Worm (Caenorhabditis elegans) whole organism, mixed stage, embryonic: ENCODE data around the gene F56D6.6.

ENCODE experiments used
- M03D4.4 ChIP-seq: sonication (generic microtip); optimal IDR thresholded peaks from 2 replicates; lab custom pipeline; 2017; ENCODE audit warnings: mild to moderate bottlenecking, missing genetic modification characterization, missing compliant biosample characterization
- bed-3 ChIP-seq: fragments of 200-800 bp; sonication (Bioruptor generic); optimal IDR thresholded peaks from 3 replicates; lab custom pipeline; 2018; ENCODE audit warnings: mild to moderate bottlenecking, missing genetic modification characterization, moderate library complexity, missing compliant biosample characterization
- blmp-1 ChIP-seq: fragments of 150-350 bp; optimal IDR thresholded peaks from 2 replicates; lab custom pipeline; 2014; ENCODE audit warnings: missing biosample characterization, missing genetic modification characterization
- ceh-39 ChIP-seq: fragments of 150-350 bp; optimal IDR thresholded peaks from 2 replicates; lab custom pipeline; 2014; ENCODE audit warnings: missing biosample characterization, missing genetic modification characterization
- ceh-43 ChIP-seq: fragments of 200-800 bp; sonication (Bioruptor generic); optimal IDR thresholded peaks from 2 replicates; lab custom pipeline; 2018; ENCODE audit warnings: mild to moderate bottlenecking, missing genetic modification characterization, moderate library complexity, missing compliant biosample characterization
- ceh-83 ChIP-seq: fragments of 200-800 bp; sonication (Bioruptor generic); optimal IDR thresholded peaks from 2 replicates; lab custom pipeline; 2018; ENCODE audit warnings: mild to moderate bottlenecking, missing genetic modification characterization, missing compliant biosample characterization
- ces-1 ChIP-seq: fragments of 150-350 bp; optimal IDR thresholded peaks from 2 replicates; lab custom pipeline; 2014; ENCODE audit warnings: missing biosample characterization, missing genetic modification reagents, missing genetic modification characterization
- cnd-1 ChIP-seq: fragments of 200-800 bp; sonication (Bioruptor generic); optimal IDR thresholded peaks from 2 replicates; lab custom pipeline; 2018; ENCODE audit warnings: mild to moderate bottlenecking, missing genetic modification characterization, missing compliant biosample characterization
- drap-1 ChIP-seq: fragments of 200-800 bp; sonication (Bioruptor generic); optimal IDR thresholded peaks from 3 replicates; lab custom pipeline; 2018; ENCODE audit warnings: mild to moderate bottlenecking, missing genetic modification characterization, missing compliant biosample characterization
- elt-1 ChIP-seq: sonication (generic microtip); optimal IDR thresholded peaks from 2 replicates; lab custom pipeline; 2017; ENCODE audit warnings: missing genetic modification characterization, mild to moderate bottlenecking, missing compliant biosample characterization, antibody characterized with exemption, moderate library complexity, borderline replicate concordance; ENCODE audit not compliant: insufficient read depth
- elt-3 ChIP-seq: fragments of 150-350 bp; optimal IDR thresholded peaks from 2 replicates; lab custom pipeline; 2014; ENCODE audit warnings: missing biosample characterization, missing genetic modification characterization
- flh-1 ChIP-seq: fragments of 200-800 bp; sonication (Bioruptor generic); optimal IDR thresholded peaks from 2 replicates; lab custom pipeline; 2018; ENCODE audit warnings: mild to moderate bottlenecking, missing genetic modification characterization, moderate library complexity, missing compliant biosample characterization
- ham-2 ChIP-seq: fragments of 200-800 bp; sonication (Bioruptor generic); optimal IDR thresholded peaks from 2 replicates; lab custom pipeline; 2018; ENCODE audit warnings: mild to moderate bottlenecking, missing genetic modification characterization, missing compliant biosample characterization
- lin-13 ChIP-seq: fragments of 150-350 bp; optimal IDR thresholded peaks from 2 replicates; lab custom pipeline; 2014; ENCODE audit warnings: missing biosample characterization, missing genetic modification characterization
- lin-32 ChIP-seq: fragments of 200-800 bp; sonication (Bioruptor generic); optimal IDR thresholded peaks from 2 replicates; lab custom pipeline; 2018; ENCODE audit warnings: mild to moderate bottlenecking, missing genetic modification characterization, missing compliant biosample characterization
- lsy-2 ChIP-seq: fragments of 150-350 bp; optimal IDR thresholded peaks from 2 replicates; lab custom pipeline; 2014; ENCODE audit warnings: missing biosample characterization, missing genetic modification characterization
- mab-5 ChIP-seq: fragments of 150-350 bp; optimal IDR thresholded peaks from 2 replicates; lab custom pipeline; 2014; ENCODE audit warnings: missing biosample characterization, missing genetic modification characterization
- mls-2 ChIP-seq: sonication (generic microtip); optimal IDR thresholded peaks from 2 replicates; lab custom pipeline; 2016; ENCODE audit warnings: mild to moderate bottlenecking, missing genetic modification characterization, moderate library complexity, missing compliant biosample characterization
- nhr-12 ChIP-seq: fragments of 150-350 bp; optimal IDR thresholded peaks from 2 replicates; lab custom pipeline; 2014; ENCODE audit warnings: missing biosample characterization, missing genetic modification characterization
- nhr-2 ChIP-seq: fragments of 150-350 bp; optimal IDR thresholded peaks from 2 replicates; lab custom pipeline; 2014; ENCODE audit warnings: missing biosample characterization, missing genetic modification characterization
- nhr-237 ChIP-seq: fragments of 150-350 bp; optimal IDR thresholded peaks from 2 replicates; lab custom pipeline; 2014; ENCODE audit warnings: missing biosample characterization, missing genetic modification characterization
- nhr-28 ChIP-seq: fragments of 150-350 bp; optimal IDR thresholded peaks from 2 replicates; lab custom pipeline; 2014; ENCODE audit warnings: missing biosample characterization, missing genetic modification characterization
- nhr-76 ChIP-seq: sonication (generic microtip); optimal IDR thresholded peaks from 2 replicates; lab custom pipeline; 2017; ENCODE audit warnings: missing biosample characterization, missing genetic modification characterization
- pha-4 ChIP-seq: fragments of 150-350 bp; optimal IDR thresholded peaks from 2 replicates; lab custom pipeline; 2018; ENCODE audit warnings: missing biosample characterization, missing genetic modification reagents, missing genetic modification characterization
- sem-2 ChIP-seq: fragments of 200-800 bp; sonication (Bioruptor generic); optimal IDR thresholded peaks from 2 replicates; lab custom pipeline; 2018; ENCODE audit warnings: mild to moderate bottlenecking, missing genetic modification characterization, missing compliant biosample characterization
- snpc-4 ChIP-seq: fragments of 150-350 bp; optimal IDR thresholded peaks from 2 replicates; lab custom pipeline; 2014; ENCODE audit warnings: missing biosample characterization, missing genetic modification characterization
- sptf-1 ChIP-seq: sonication (generic microtip); optimal IDR thresholded peaks from 2 replicates; lab custom pipeline; 2017; ENCODE audit warnings: mild to moderate bottlenecking, missing genetic modification characterization, moderate library complexity, missing compliant biosample characterization
- tbx-8 ChIP-seq: fragments of 200-800 bp; sonication (Bioruptor generic); optimal IDR thresholded peaks from 2 replicates; lab custom pipeline; 2018; ENCODE audit warnings: mild to moderate bottlenecking, missing genetic modification characterization, moderate library complexity, missing compliant biosample characterization
- unc-120 ChIP-seq: sonication (generic microtip); optimal IDR thresholded peaks from 2 replicates; lab custom pipeline; 2017; ENCODE audit warnings: missing genetic modification characterization, missing compliant biosample characterization; ENCODE audit not compliant: poor library complexity, severe bottlenecking
- unc-39 ChIP-seq: fragments of 150-350 bp; optimal IDR thresholded peaks from 2 replicates; lab custom pipeline; 2014; ENCODE audit warnings: missing biosample characterization, missing genetic modification characterization
- unc-62 ChIP-seq: fragments of 150-350 bp; optimal IDR thresholded peaks from 2 replicates; lab custom pipeline; 2014; ENCODE audit warnings: missing biosample characterization, missing genetic modification reagents, missing genetic modification characterization
- zip-8 ChIP-seq: fragments of 150-350 bp; optimal IDR thresholded peaks from 2 replicates; lab custom pipeline; 2014; ENCODE audit warnings: missing biosample characterization, missing genetic modification characterization
- ztf-11 ChIP-seq: fragments of 150-350 bp; optimal IDR thresholded peaks from 2 replicates; lab custom pipeline; 2014; ENCODE audit warnings: missing biosample characterization, missing genetic modification characterization

The F56D6.6 gene

ce11 chrIV:3902955-3903354 lies at the start of gene F56D6.6:
Gene F56D6.6 (plus strand): TSS chrIV:3903255.
- no peak for TF ChIP-seq bed-3
- TF ChIP-seq tbx-8: no peak
- TF ChIP-seq M03D4.4 (tag; lab: Kevin White, UChicago): no peak
- TF ChIP-seq snpc-4: no peak
- no peak for TF ChIP-seq zip-8 (tag; lab: Kevin White, UChicago)
- no peak for TF ChIP-seq mab-5 (tag; lab: Kevin White, UChicago)
- no peak for TF ChIP-seq lin-13 (tag; lab: Kevin White, UChicago)
- no peak for TF ChIP-seq pha-4
- no peak for TF ChIP-seq elt-3 (tag; lab: Kevin White, UChicago)
- no peak for TF ChIP-seq nhr-76
- no peak for TF ChIP-seq lin-32 (GFP tag; lab: Kevin White, UChicago)
- no peak for TF ChIP-seq lsy-2 (tag; lab: Kevin White, UChicago)
- no peak for TF ChIP-seq ztf-11
- TF ChIP-seq nhr-28 (tag; lab: Kevin White, UChicago): no peak
- TF ChIP-seq elt-1 (tag; lab: Kevin White, UChicago): no peak
- TF ChIP-seq blmp-1 (tag; lab: Kevin White, UChicago): no peak
- no peak for TF ChIP-seq unc-39 (tag; lab: Kevin White, UChicago)
- TF ChIP-seq nhr-12 (tag; lab: Kevin White, UChicago): no peak
- no peak for TF ChIP-seq mls-2 (tag; lab: Kevin White, UChicago)

DNA sequence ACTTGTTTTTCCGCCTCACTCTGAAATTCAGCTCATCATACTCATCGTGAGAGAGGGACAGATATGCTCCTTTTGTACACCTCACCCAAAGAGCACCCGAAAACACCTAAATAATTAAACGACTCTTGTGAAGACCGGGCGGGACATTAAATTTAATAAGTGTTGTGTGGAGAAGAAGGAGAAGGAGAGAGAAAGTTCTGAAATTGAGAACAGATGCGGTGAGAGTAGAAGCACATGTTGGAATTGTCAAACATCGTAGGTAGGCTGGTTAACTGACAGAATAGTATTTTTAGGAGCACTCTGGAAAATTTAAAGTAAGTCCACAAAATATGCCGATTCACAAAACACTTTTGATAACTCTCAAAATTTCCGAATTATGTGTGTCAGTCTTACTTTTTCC lies 49.5 kb upstream of the F56D6.6 start:
- no peak for TF ChIP-seq nhr-28 (tag; lab: Kevin White, UChicago)
- TF ChIP-seq cnd-1 (tag; lab: Kevin White, UChicago): no peak
- no peak for TF ChIP-seq zip-8 (tag; lab: Kevin White, UChicago)
- TF ChIP-seq ces-1 (GFP tag; lab: Kevin White, UChicago): no peak
- TF ChIP-seq ceh-83 (GFP tag; lab: Kevin White, UChicago): no peak

DNA sequence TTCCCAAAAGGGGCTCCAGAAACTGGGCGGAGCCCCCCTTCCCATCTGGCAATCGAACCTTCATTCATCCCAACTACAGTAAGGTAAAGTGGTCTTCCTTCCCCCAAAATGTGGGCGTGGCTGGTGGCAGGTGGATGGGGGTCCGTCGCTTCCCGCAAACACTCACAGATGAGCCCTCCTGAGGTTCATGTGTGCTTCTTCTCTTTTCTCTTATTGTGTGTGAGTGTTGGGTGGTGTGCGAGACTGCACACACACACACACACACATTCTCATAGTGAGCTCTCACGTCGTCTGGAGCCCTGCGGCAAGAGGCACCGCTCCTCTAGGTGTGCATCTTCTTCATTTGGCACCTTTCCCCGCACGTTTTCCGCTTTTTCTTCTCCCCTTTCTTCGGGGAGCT lies 48.4 kb upstream of the F56D6.6 start:
- TF ChIP-seq sptf-1 (tag; lab: Kevin White, UChicago) (peak; percentile 41), mls-2 (tag; lab: Kevin White, UChicago) (peak; percentile 50), ztf-11 (no peak), unc-120 (tag; lab: Kevin White, UChicago) (peak; percentile 15), nhr-237 (no peak), flh-1 (GFP tag; lab: Kevin White, UChicago) (peak; percentile 17)

DNA sequence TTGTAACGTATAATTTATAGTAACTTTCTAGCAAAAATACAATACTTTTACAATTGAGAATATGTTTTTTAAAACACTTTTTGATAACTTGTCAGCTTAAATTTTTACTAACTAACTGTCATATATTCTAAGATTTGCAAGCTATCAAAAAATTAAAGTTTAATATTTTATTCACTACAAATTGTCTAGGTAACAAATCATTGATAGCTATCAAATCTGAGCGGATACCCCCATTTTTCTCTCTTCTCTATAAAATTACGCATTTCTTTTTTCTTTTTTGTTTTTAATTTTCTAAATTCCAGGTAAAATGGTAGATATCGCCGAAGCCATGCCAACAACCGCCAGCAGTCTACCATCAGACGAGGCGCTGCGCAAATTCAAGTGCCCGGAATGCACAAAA lies 47.5 kb upstream of the F56D6.6 start, which contains the start of gene zag-1:
Gene zag-1, plus strand, starts transcription at position 301 of the 400 bp plus-strand sequence.
- TF ChIP-seq blmp-1 (tag; lab: Kevin White, UChicago): peak; percentile 4
- no peak for TF ChIP-seq tbx-8
- TF ChIP-seq ces-1 (GFP tag; lab: Kevin White, UChicago): no peak

DNA sequence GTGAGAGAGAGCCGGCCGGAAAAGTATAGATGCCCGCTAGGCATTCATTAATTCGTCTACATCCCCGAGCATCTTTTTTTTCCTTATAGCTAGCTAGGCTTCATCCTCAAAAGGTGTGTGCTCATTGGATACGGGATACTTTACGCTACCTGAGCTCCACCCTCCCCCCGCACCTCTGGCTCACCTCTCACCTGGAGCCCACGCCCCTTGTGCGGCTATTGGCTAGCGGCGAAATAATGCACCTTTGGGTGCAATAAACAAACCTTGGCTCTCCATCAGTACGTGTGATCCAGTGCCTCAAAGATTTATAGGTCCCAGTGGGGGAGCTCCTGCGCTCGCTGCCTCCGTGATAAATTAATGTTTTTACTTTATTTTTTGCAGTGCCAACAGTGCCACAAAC lies 46.9 kb upstream of the F56D6.6 start:
- no peak for TF ChIP-seq ham-2 (GFP tag; lab: Kevin White, UChicago)
- TF ChIP-seq unc-120 (tag; lab: Kevin White, UChicago): peak; percentile 17
- TF ChIP-seq ztf-11: no peak
- peak; percentile 45 for TF ChIP-seq lsy-2 (tag; lab: Kevin White, UChicago)

DNA sequence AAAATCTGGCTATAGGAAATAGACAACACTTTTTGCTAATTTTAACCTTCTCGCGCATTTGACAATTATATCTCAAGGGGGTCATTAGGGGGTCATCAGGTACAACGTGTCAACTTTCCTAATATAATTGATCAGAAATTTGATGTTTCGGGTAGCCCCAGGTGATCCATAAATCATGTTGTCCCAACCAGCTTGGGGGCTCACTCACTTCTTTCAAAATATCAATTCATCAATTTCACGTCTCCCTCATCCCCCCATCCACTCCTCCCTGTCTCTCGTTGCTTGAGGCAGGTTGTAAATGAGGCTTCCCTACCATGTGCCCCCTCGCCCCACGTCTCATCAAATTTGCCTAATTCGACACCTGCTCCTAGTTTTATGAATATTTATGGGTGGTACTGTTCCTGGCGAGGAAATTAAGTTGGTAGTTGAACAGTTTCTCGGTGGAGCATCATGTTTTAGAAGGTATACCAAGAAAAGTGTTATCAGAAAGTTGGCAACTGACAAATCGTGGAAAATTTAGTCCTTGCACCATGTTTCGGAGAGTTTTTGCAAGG lies 45.0 kb upstream of the F56D6.6 start:
- peak; percentile 35 for TF ChIP-seq ces-1 (GFP tag; lab: Kevin White, UChicago)
- TF ChIP-seq sptf-1 (tag; lab: Kevin White, UChicago): no peak
- TF ChIP-seq ceh-83 (GFP tag; lab: Kevin White, UChicago): no peak
- TF ChIP-seq unc-62: peak; percentile 76

DNA sequence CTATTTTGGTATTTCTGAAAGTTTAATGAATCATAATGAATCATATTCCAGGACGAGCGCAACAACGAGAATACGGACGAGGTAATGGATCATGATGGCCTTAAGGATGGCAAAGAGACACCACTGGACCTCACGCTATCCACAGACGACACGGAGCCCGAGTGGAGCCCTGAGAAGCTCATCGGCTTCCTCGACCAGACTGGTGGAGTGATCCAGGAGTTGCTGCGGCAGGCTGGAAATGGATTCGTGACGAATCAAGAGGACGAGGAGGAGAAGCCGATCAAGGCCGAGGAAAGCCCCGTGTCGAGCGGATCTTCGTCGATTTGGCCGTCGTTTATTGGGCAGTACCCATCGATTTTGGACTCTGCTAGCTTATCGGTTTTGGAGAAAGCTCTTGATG lies 43.5 kb upstream of the F56D6.6 start:
- no peak for TF ChIP-seq lin-32 (GFP tag; lab: Kevin White, UChicago)
- no peak for TF ChIP-seq nhr-28 (tag; lab: Kevin White, UChicago)
- TF ChIP-seq elt-3 (tag; lab: Kevin White, UChicago): no peak
- no peak for TF ChIP-seq ceh-43
- no peak for TF ChIP-seq nhr-76
- no peak for TF ChIP-seq nhr-2 (tag; lab: Kevin White, UChicago)
- TF ChIP-seq ces-1 (GFP tag; lab: Kevin White, UChicago): no peak
- no peak for TF ChIP-seq snpc-4
- no peak for TF ChIP-seq tbx-8
- no peak for TF ChIP-seq M03D4.4 (tag; lab: Kevin White, UChicago)
- no peak for TF ChIP-seq unc-120 (tag; lab: Kevin White, UChicago)
- TF ChIP-seq ceh-83 (GFP tag; lab: Kevin White, UChicago): no peak
- TF ChIP-seq unc-62: no peak
- TF ChIP-seq sem-2 (GFP tag; lab: Kevin White, UChicago): no peak
- TF ChIP-seq elt-1 (tag; lab: Kevin White, UChicago): no peak
- no peak for TF ChIP-seq drap-1 (GFP tag; lab: Kevin White, UChicago)
- TF ChIP-seq ceh-39 (tag; lab: Kevin White, UChicago): no peak
